Worm (Caenorhabditis elegans) whole organism, L3 larva: ENCODE data around the gene C25G4.17.
"Not testable (repeated sequence)": the region's sequence is repeated elsewhere in the genome, so short reads cannot be mapped to it uniquely, and the experiment has no call there.

Experiments
- daf-12 ChIP-seq: fragments of 150-350 bp; optimal IDR thresholded peaks from 2 replicates; lab custom pipeline; 2014; ENCODE audit warnings: missing biosample characterization, missing genetic modification reagents, missing genetic modification characterization
- elt-1 ChIP-seq: fragments of 150-350 bp; optimal IDR thresholded peaks from 2 replicates; lab custom pipeline; 2014; ENCODE audit warnings: missing biosample characterization, missing genetic modification characterization
- elt-2 ChIP-seq: sonication (generic microtip); optimal IDR thresholded peaks from 2 replicates; lab custom pipeline; 2016; ENCODE audit warnings: missing genetic modification reagents, mild to moderate bottlenecking, missing genetic modification characterization, missing compliant biosample characterization
- lin-39 ChIP-seq: fragments of 150-350 bp; optimal IDR thresholded peaks from 2 replicates; lab custom pipeline; 2018; ENCODE audit warnings: missing biosample characterization, missing genetic modification reagents, missing genetic modification characterization
- nhr-11 ChIP-seq: fragments of 150-350 bp; optimal IDR thresholded peaks from 2 replicates; lab custom pipeline; 2014; ENCODE audit warnings: missing biosample characterization, missing genetic modification characterization
- nhr-12 ChIP-seq: fragments of 150-350 bp; optimal IDR thresholded peaks from 2 replicates; lab custom pipeline; 2014; ENCODE audit warnings: missing biosample characterization, missing genetic modification characterization
- snpc-4 ChIP-seq: fragments of 150-350 bp; optimal IDR thresholded peaks from 2 replicates; lab custom pipeline; 2014; ENCODE audit warnings: missing biosample characterization, missing genetic modification characterization
- zag-1 ChIP-seq: fragments of 150-350 bp; optimal IDR thresholded peaks from 2 replicates; lab custom pipeline; 2014; ENCODE audit warnings: missing biosample characterization, missing genetic modification characterization

- TF ChIP-seq elt-1 (tag; lab: Kevin White, UChicago); daf-12 (tag; lab: Kevin White, UChicago); elt-2 (tag; lab: Kevin White, UChicago); nhr-11; nhr-12 (tag; lab: Kevin White, UChicago); zag-1 (tag; lab: Kevin White, UChicago); lin-39 (tag; lab: Kevin White, UChicago); snpc-4 (tag; lab: Kevin White, UChicago): not testable (repeated sequence)
Observed at ce11 chrIV:12484479-12484878, 42.7 kb downstream of the C25G4.17 start, which contains the start of gene T04A11.4.
